Worm (Caenorhabditis elegans) whole organism, late embryonic: ENCODE data around the gene srt-30.

Experiments
- C08G9.2 ChIP-seq: sonication (generic microtip); optimal IDR thresholded peaks from 2 replicates; lab custom pipeline; 2016; ENCODE audit warnings: mild to moderate bottlenecking, missing genetic modification characterization, moderate library complexity, missing compliant biosample characterization
- C38D4.7 ChIP-seq: fragments of 200-800 bp; sonication (Bioruptor generic); optimal IDR thresholded peaks from 2 replicates; lab custom pipeline; 2018; ENCODE audit warnings: mild to moderate bottlenecking, missing genetic modification characterization, moderate library complexity, missing compliant biosample characterization
- K02D7.2 ChIP-seq: sonication (generic microtip); optimal IDR thresholded peaks from 2 replicates; lab custom pipeline; 2017; ENCODE audit warnings: mild to moderate bottlenecking, missing genetic modification characterization, missing compliant biosample characterization
- ceh-14 ChIP-seq: sonication (generic microtip); optimal IDR thresholded peaks from 2 replicates; lab custom pipeline; 2016; ENCODE audit warnings: missing genotype, missing genetic modification characterization, missing compliant biosample characterization
- ceh-18 ChIP-seq: sonication (generic microtip); optimal IDR thresholded peaks from 2 replicates; lab custom pipeline; 2016; ENCODE audit warnings: missing genetic modification characterization, missing compliant biosample characterization
- ceh-2 ChIP-seq: sonication (generic microtip); optimal IDR thresholded peaks from 2 replicates; lab custom pipeline; 2016; ENCODE audit warnings: missing genotype, missing genetic modification characterization, missing compliant biosample characterization
- ceh-22 ChIP-seq: sonication (generic microtip); optimal IDR thresholded peaks from 2 replicates; lab custom pipeline; 2017; ENCODE audit warnings: missing biosample characterization, missing genetic modification characterization
- ceh-24 ChIP-seq: sonication (generic microtip); optimal IDR thresholded peaks from 2 replicates; lab custom pipeline; 2016; ENCODE audit warnings: mild to moderate bottlenecking, missing genetic modification characterization, missing compliant biosample characterization
- ceh-31 ChIP-seq: sonication (generic microtip); optimal IDR thresholded peaks from 2 replicates; lab custom pipeline; 2016; ENCODE audit warnings: missing genetic modification characterization, missing compliant biosample characterization
- ceh-34 ChIP-seq: sonication (generic microtip); optimal IDR thresholded peaks from 2 replicates; lab custom pipeline; 2016; ENCODE audit warnings: mild to moderate bottlenecking, missing genetic modification characterization, missing compliant biosample characterization
- ceh-45 ChIP-seq: fragments of 200-800 bp; sonication (Bioruptor generic); IDR thresholded peaks from 2 replicates; pipeline ENCODE4 v1.3.6; 2022; ENCODE audit warnings: missing genetic modification reagents, missing genetic modification characterization, missing compliant biosample characterization
- ceh-6 ChIP-seq: fragments of 200-800 bp; sonication (Bioruptor generic); optimal IDR thresholded peaks from 2 replicates; lab custom pipeline; 2018; ENCODE audit warnings: mild to moderate bottlenecking, missing genetic modification characterization, missing compliant biosample characterization
- che-1 ChIP-seq: sonication (generic microtip); optimal IDR thresholded peaks from 2 replicates; lab custom pipeline; 2016; ENCODE audit warnings: mild to moderate bottlenecking, missing genetic modification characterization, missing compliant biosample characterization
- dmd-4 ChIP-seq: sonication (generic microtip); optimal IDR thresholded peaks from 2 replicates; lab custom pipeline; 2016; ENCODE audit warnings: borderline replicate concordance, missing genetic modification characterization, missing compliant biosample characterization
- dve-1 ChIP-seq: sonication (generic microtip); optimal IDR thresholded peaks from 2 replicates; lab custom pipeline; 2017; ENCODE audit warnings: antibody characterized with exemption, mild to moderate bottlenecking, missing genetic modification characterization, missing compliant biosample characterization
- elt-2 ChIP-seq: sonication (generic microtip); optimal IDR thresholded peaks from 2 replicates; lab custom pipeline; 2016; ENCODE audit warnings: missing genetic modification reagents, missing genetic modification characterization, missing compliant biosample characterization
- elt-4 ChIP-seq: sonication (generic microtip); optimal IDR thresholded peaks from 2 replicates; lab custom pipeline; 2016; ENCODE audit warnings: missing genetic modification characterization, missing compliant biosample characterization
- eyg-1 ChIP-seq: sonication (generic microtip); optimal IDR thresholded peaks from 2 replicates; lab custom pipeline; 2016; ENCODE audit warnings: missing genotype, missing genetic modification characterization, missing compliant biosample characterization
- fax-1 ChIP-seq: sonication (generic microtip); optimal IDR thresholded peaks from 2 replicates; lab custom pipeline; 2016; ENCODE audit warnings: missing genotype, missing genetic modification characterization, missing compliant biosample characterization
- fkh-10 ChIP-seq: fragments of 150-350 bp; optimal IDR thresholded peaks from 2 replicates; lab custom pipeline; 2014; ENCODE audit warnings: missing biosample characterization, missing genetic modification reagents, missing genetic modification characterization
- fkh-6 ChIP-seq: sonication (generic microtip); optimal IDR thresholded peaks from 2 replicates; lab custom pipeline; 2016; ENCODE audit warnings: missing genetic modification characterization, missing compliant biosample characterization
- gmeb-2 ChIP-seq: sonication (generic microtip); optimal IDR thresholded peaks from 2 replicates; lab custom pipeline; 2016; ENCODE audit warnings: missing genetic modification characterization, inconsistent platforms, missing compliant biosample characterization
- hlh-13 ChIP-seq: fragments of 200-800 bp; sonication (Bioruptor generic); optimal IDR thresholded peaks from 2 replicates; lab custom pipeline; 2018; ENCODE audit warnings: mild to moderate bottlenecking, missing genetic modification characterization, missing compliant biosample characterization
- hlh-15 ChIP-seq: sonication (generic microtip); optimal IDR thresholded peaks from 2 replicates; lab custom pipeline; 2016; ENCODE audit warnings: missing genetic modification characterization, missing compliant biosample characterization
- hlh-30 ChIP-seq: sonication (generic microtip); optimal IDR thresholded peaks from 2 replicates; lab custom pipeline; 2017; ENCODE audit warnings: antibody characterized with exemption, missing genetic modification characterization, missing compliant biosample characterization; ENCODE audit not compliant: insufficient read depth
- hlh-6 ChIP-seq: sonication (generic microtip); optimal IDR thresholded peaks from 2 replicates; lab custom pipeline; 2016; ENCODE audit warnings: missing genotype, missing genetic modification characterization, missing compliant biosample characterization
- madf-2 ChIP-seq: sonication (generic microtip); optimal IDR thresholded peaks from 2 replicates; lab custom pipeline; 2017; ENCODE audit warnings: missing genetic modification characterization, missing compliant biosample characterization
- mec-3 ChIP-seq: sonication (generic microtip); optimal IDR thresholded peaks from 2 replicates; lab custom pipeline; 2016; ENCODE audit warnings: borderline replicate concordance, missing genetic modification characterization, missing compliant biosample characterization
- nfya-1 ChIP-seq: sonication (generic microtip); optimal IDR thresholded peaks from 2 replicates; lab custom pipeline; 2017; ENCODE audit warnings: missing genetic modification characterization, mild to moderate bottlenecking, missing compliant biosample characterization, antibody characterized with exemption, moderate library complexity
- nhr-11 ChIP-seq: fragments of 150-350 bp; optimal IDR thresholded peaks from 2 replicates; lab custom pipeline; 2014; ENCODE audit warnings: missing biosample characterization, missing genetic modification characterization
- nhr-232 ChIP-seq: sonication (generic microtip); optimal IDR thresholded peaks from 2 replicates; lab custom pipeline; 2016; ENCODE audit warnings: missing genetic modification characterization, missing compliant biosample characterization
- npax-4 ChIP-seq: sonication (generic microtip); optimal IDR thresholded peaks from 2 replicates; lab custom pipeline; 2016; ENCODE audit warnings: missing genetic modification characterization, missing compliant biosample characterization
- pag-3 ChIP-seq: sonication (generic microtip); optimal IDR thresholded peaks from 2 replicates; lab custom pipeline; 2016; ENCODE audit warnings: missing compliant biosample characterization, missing genetic modification characterization, borderline replicate concordance
- pha-2 ChIP-seq: sonication (generic microtip); optimal IDR thresholded peaks from 2 replicates; lab custom pipeline; 2017; ENCODE audit warnings: mild to moderate bottlenecking, missing genetic modification characterization, missing compliant biosample characterization
- pros-1 ChIP-seq: fragments of 150-350 bp; optimal IDR thresholded peaks from 2 replicates; lab custom pipeline; 2014; ENCODE audit warnings: missing biosample characterization, missing genetic modification reagents, missing genetic modification characterization
- ref-2 ChIP-seq: sonication (generic microtip); optimal IDR thresholded peaks from 2 replicates; lab custom pipeline; 2016; ENCODE audit warnings: missing genetic modification characterization, missing compliant biosample characterization
- rnt-1 ChIP-seq: sonication (generic microtip); optimal IDR thresholded peaks from 2 replicates; lab custom pipeline; 2016; ENCODE audit warnings: missing genetic modification characterization, missing compliant biosample characterization
- sox-4 ChIP-seq: sonication (generic microtip); optimal IDR thresholded peaks from 2 replicates; lab custom pipeline; 2017; ENCODE audit warnings: mild to moderate bottlenecking, missing genetic modification characterization, inconsistent platforms, missing compliant biosample characterization
- syd-9 ChIP-seq: sonication (generic microtip); optimal IDR thresholded peaks from 2 replicates; lab custom pipeline; 2016; ENCODE audit warnings: mild to moderate bottlenecking, missing genetic modification characterization, moderate library complexity, missing compliant biosample characterization
- tbx-2 ChIP-seq: sonication (generic microtip); optimal IDR thresholded peaks from 2 replicates; lab custom pipeline; 2016; ENCODE audit warnings: missing genetic modification characterization, missing compliant biosample characterization
- tbx-7 ChIP-seq: sonication (generic microtip); optimal IDR thresholded peaks from 2 replicates; lab custom pipeline; 2016; ENCODE audit warnings: missing genotype, missing genetic modification characterization, missing compliant biosample characterization
- ttx-3 ChIP-seq: sonication (generic microtip); optimal IDR thresholded peaks from 2 replicates; lab custom pipeline; 2016; ENCODE audit warnings: missing genetic modification reagents, missing genetic modification characterization, missing compliant biosample characterization
- unc-3 ChIP-seq, 2 experiments: fragments of 200-800 bp in 1 of 2; sonication (Bioruptor generic) in 1 of 2; sonication (generic microtip) in 1 of 2; conservative IDR thresholded peaks in 1 of 2; optimal IDR thresholded peaks in 1 of 2; 2 replicates each; pipeline versions ENCODE4 v1.3.6 to Lab custom; 2016 to 2022; ENCODE audit warnings: missing compliant biosample characterization in 2 of 2, missing genetic modification characterization in 2 of 2, missing genetic modification reagents in 1 of 2
- unc-55 ChIP-seq: sonication (generic microtip); optimal IDR thresholded peaks from 2 replicates; lab custom pipeline; 2017; ENCODE audit warnings: missing biosample characterization, missing genetic modification reagents, missing genetic modification characterization
- unc-86 ChIP-seq: sonication (generic microtip); optimal IDR thresholded peaks from 2 replicates; lab custom pipeline; 2016; ENCODE audit warnings: missing genetic modification characterization, missing compliant biosample characterization
- ztf-16 ChIP-seq: sonication (generic microtip); optimal IDR thresholded peaks from 2 replicates; lab custom pipeline; 2017; ENCODE audit warnings: missing genetic modification characterization, missing compliant biosample characterization

srt-30 gene

DNA sequence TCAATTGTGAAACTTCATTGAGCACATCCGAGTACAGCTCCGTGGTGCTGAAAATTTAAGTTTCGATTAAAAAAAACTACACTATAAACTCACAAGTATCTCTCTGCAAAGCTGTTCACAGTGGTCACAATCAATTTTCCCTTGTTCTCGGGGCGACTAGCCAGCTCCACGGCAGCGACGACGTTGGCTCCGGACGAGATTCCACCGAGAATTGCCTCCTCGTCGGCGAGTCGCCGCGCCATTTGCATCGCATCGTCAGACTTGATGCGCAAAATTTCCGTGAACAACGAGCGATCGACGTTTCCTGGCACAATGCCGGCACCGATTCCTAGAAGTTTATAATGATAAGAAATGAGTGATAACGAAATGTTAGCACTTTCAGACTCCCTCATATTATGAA lies 25.6 kb downstream of the srt-30 start:
- TF ChIP-seq C38D4.7 (GFP tag; lab: Kevin White, UChicago) (no peak), fkh-10 (GFP tag; lab: Kevin White, UChicago) (no peak), nfya-1 (no peak), ceh-45 (no peak), madf-2 (tag; lab: Kevin White, UChicago) (no peak), ceh-6 (no peak), mec-3 (tag; lab: Kevin White, UChicago) (no peak)

DNA sequence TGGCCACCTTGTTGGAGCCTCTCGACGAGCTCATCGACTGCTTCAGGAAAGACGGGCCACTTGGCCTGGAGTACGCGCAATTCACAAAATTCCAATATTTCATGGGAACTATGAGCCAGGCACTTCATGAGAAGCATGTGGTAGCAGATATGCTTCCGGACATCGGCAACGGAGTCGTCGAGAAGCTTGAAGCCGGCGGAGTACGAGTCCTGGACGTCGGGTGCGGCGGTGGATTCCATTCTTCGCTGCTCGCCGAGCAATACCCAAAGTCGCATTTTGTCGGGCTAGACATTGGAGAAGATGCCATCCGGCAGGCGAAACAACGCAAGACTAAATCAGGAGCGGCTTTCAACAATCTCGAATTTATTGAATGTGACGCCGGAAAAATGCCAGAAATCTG lies 26.7 kb downstream of the srt-30 start:
- no peak for TF ChIP-seq che-1 (tag; lab: Kevin White, UChicago)
- TF ChIP-seq tbx-7 (tag; lab: Kevin White, UChicago), result no peak
- TF ChIP-seq tbx-2 (tag; lab: Kevin White, UChicago), result no peak
- TF ChIP-seq fax-1, result no peak
- no peak for TF ChIP-seq ceh-22 (tag; lab: Kevin White, UChicago)
- TF ChIP-seq gmeb-2 (tag; lab: Kevin White, UChicago), result no peak
- TF ChIP-seq npax-4 (tag; lab: Kevin White, UChicago), result no peak
- no peak for TF ChIP-seq ceh-2
- no peak for TF ChIP-seq pag-3 (tag; lab: Kevin White, UChicago)
- TF ChIP-seq ttx-3 (tag; lab: Kevin White, UChicago), result no peak
- TF ChIP-seq ceh-34, result no peak
- TF ChIP-seq ceh-6, result no peak
- TF ChIP-seq rnt-1 (tag; lab: Kevin White, UChicago), result no peak
- TF ChIP-seq syd-9 (tag; lab: Kevin White, UChicago), result no peak
- TF ChIP-seq nhr-11 (tag; lab: Kevin White, UChicago), result no peak
- TF ChIP-seq hlh-15 (tag; lab: Kevin White, UChicago), result no peak
- TF ChIP-seq ceh-18 (tag; lab: Kevin White, UChicago), result no peak

DNA sequence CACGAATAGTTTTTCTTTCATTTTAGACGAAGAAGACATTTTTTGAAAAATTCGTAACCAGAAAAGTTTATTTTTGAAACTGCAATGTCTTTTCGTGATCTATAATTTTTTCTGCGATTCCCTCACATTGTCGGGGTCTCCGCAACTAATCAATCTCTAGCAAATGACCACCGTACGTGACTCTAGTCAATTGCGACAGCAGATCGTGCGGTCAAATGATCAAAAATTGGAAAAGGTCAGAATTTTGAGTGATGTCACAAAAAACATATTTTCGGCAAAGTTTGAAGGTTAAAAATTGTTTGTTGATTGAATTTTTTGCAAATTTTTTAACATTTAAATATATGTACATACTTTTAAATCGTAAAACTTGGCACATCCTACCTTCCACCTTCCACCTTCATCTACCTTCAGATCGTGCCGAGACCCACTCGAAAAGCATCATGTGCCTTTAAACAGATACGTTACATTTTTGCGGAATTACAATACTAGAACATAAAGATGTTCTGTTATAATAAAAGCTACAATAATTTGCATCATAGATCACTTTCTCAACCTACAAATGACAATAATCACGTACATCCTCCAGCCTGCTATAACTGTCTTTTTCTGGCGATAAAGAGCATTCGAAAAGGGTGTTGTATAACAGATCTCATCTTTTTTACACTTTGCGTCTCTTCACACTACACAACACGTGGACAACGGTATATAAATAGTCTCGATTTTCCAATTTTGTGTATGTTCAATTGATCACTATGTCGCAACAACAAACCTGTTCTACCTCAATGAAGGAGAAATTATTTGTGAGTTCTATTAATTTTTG lies 28.6 kb downstream of the srt-30 start, which contains the start of the genes R08E5.1 and rips-1:
R08E5.1 (minus strand) TSS at position 82 of the 820 bp plus-strand sequence.
rips-1 (plus strand) TSS at position 585 of the 820 bp plus-strand sequence.
- TF ChIP-seq ceh-31 (tag; lab: Kevin White, UChicago) (no peak), dve-1 (tag; lab: Kevin White, UChicago) (no peak), ceh-2 (no peak), fkh-6 (tag; lab: Kevin White, UChicago) (no peak), ceh-6 (no peak), elt-2 (tag; lab: Kevin White, UChicago) (no peak), ceh-34 (no peak), C08G9.2 (tag; lab: Kevin White, UChicago) (no peak), unc-86 (tag; lab: Kevin White, UChicago) (no peak), eyg-1 (no peak), hlh-13 (GFP tag; lab: Kevin White, UChicago) (no peak), K02D7.2 (tag; lab: Kevin White, UChicago) (no peak), che-1 (tag; lab: Kevin White, UChicago) (no peak), hlh-30 (tag; lab: Kevin White, UChicago) (no peak), ref-2 (tag; lab: Kevin White, UChicago) (no peak), C38D4.7 (GFP tag; lab: Kevin White, UChicago) (no peak), hlh-6 (tag; lab: Kevin White, UChicago) (no peak)
- TF ChIP-seq, all 69 proteins: peak for 0

DNA sequence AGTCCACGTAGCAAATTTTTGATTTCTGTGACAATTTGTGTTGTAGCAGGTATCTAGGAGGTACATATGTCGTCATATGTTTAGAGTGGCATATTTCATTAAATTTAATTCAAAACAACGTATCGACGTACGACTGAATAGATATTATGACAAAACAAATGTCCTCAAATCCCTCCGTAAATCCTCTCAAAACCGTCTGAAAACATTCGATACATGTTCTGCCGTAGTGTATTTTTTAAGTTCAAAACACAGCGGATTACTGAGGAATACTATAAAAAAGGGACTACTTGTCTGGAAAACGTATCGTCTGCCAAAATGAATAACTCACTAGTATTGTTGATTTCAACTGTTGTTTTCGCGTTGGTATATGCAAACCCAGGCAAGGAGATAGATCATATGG lies 32.0 kb downstream of the srt-30 start, which contains the start of gene R08E5.4:
R08E5.4 (plus strand) TSS at position 301 of the 400 bp plus-strand sequence.
- TF ChIP-seq pros-1 (no peak), nhr-232 (tag; lab: Kevin White, UChicago) (no peak), ref-2 (tag; lab: Kevin White, UChicago) (no peak), elt-2 (tag; lab: Kevin White, UChicago) (no peak), ceh-31 (tag; lab: Kevin White, UChicago) (no peak), pha-2 (tag; lab: Kevin White, UChicago) (no peak), unc-86 (tag; lab: Kevin White, UChicago) (no peak), ztf-16 (no peak), sox-4 (tag; lab: Kevin White, UChicago) (no peak), unc-55 (GFP tag; lab: Kevin White, UChicago) (no peak), ceh-24 (tag; lab: Kevin White, UChicago) (no peak), dmd-4 (tag; lab: Kevin White, UChicago) (no peak), fkh-10 (GFP tag; lab: Kevin White, UChicago) (no peak), ceh-14 (tag; lab: Kevin White, UChicago) (no peak), elt-4 (tag; lab: Kevin White, UChicago) (no peak), unc-3 (GFP tag; conservative IDR thresholded peaks at IDR 0.05; lab: Robert Waterston, UW) (no peak), unc-3 (tag; optimal IDR thresholded peaks at IDR 0.05; lab: Kevin White, UChicago) (no peak)
